Worm (Caenorhabditis elegans) whole organism, early embryonic: ENCODE measurements around the gene srt-43.

ENCODE experiments used
- aly-1 ChIP-seq: sonication (generic microtip); optimal IDR thresholded peaks from 2 replicates; lab custom pipeline; 2016; ENCODE audit warnings: missing genetic modification characterization, missing compliant biosample characterization
- ama-1 ChIP-seq: fragments of 150-350 bp; optimal IDR thresholded peaks from 2 replicates; lab custom pipeline; 2014
- ceh-13 ChIP-seq: fragments of 200-800 bp; sonication (Bioruptor generic); optimal IDR thresholded peaks from 2 replicates; lab custom pipeline; 2018; ENCODE audit warnings: mild to moderate bottlenecking, missing genetic modification characterization, missing compliant biosample characterization
- ceh-36 ChIP-seq: sonication (generic microtip); optimal IDR thresholded peaks from 2 replicates; lab custom pipeline; 2016; ENCODE audit warnings: missing genetic modification characterization, inconsistent platforms, missing compliant biosample characterization
- ets-7 ChIP-seq: sonication (generic microtip); optimal IDR thresholded peaks from 2 replicates; lab custom pipeline; 2016; ENCODE audit warnings: missing genotype, missing genetic modification characterization, missing compliant biosample characterization
- flt-1 ChIP-seq: fragments of 200-800 bp; sonication (Bioruptor generic); IDR thresholded peaks from 2 replicates; pipeline ENCODE4 v1.3.6; 2022; ENCODE audit warnings: missing genetic modification characterization, missing compliant biosample characterization
- hmg-4 ChIP-seq: fragments of 200-800 bp; sonication (Bioruptor generic); optimal IDR thresholded peaks from 2 replicates; lab custom pipeline; 2018; ENCODE audit warnings: mild to moderate bottlenecking, missing genetic modification characterization, missing compliant biosample characterization
- pes-1 ChIP-seq: fragments of 200-800 bp; sonication (Bioruptor generic); IDR thresholded peaks from 2 replicates; pipeline ENCODE4 v1.3.6; 2022; ENCODE audit warnings: missing genetic modification reagents, missing genetic modification characterization, missing compliant biosample characterization
- scrt-1 ChIP-seq: fragments of 200-800 bp; sonication (Bioruptor generic); IDR thresholded peaks from 2 replicates; pipeline ENCODE4 v1.3.6; 2022; ENCODE audit warnings: missing genetic modification characterization, missing compliant biosample characterization
- sea-1 ChIP-seq: fragments of 200-800 bp; sonication (Bioruptor generic); conservative IDR thresholded peaks from 2 replicates; pipeline ENCODE4 v1.3.6; 2022; ENCODE audit warnings: missing genetic modification characterization, missing compliant biosample characterization
- tra-4 ChIP-seq: sonication (generic microtip); optimal IDR thresholded peaks from 2 replicates; lab custom pipeline; 2017; ENCODE audit warnings: missing genetic modification characterization, missing compliant biosample characterization

ce11 chrV:12747431-12747830, 21.6 kb upstream of the srt-43 start, which contains the start of gene C15C8.4:
- TF ChIP-seq ama-1 (lab: Kevin White, UChicago): no peak
- no peak for TF ChIP-seq flt-1
- no peak for TF ChIP-seq aly-1 (tag; lab: Kevin White, UChicago)
- no peak for TF ChIP-seq tra-4 (tag; lab: Kevin White, UChicago)
- no peak for TF ChIP-seq ceh-36
- TF ChIP-seq scrt-1: no peak
- no peak for TF ChIP-seq pes-1
- TF ChIP-seq ets-7 (tag; lab: Kevin White, UChicago): no peak
- TF ChIP-seq ceh-13 (GFP tag; lab: Kevin White, UChicago): no peak
- no peak for TF ChIP-seq hmg-4 (GFP tag; lab: Kevin White, UChicago)
- no peak for TF ChIP-seq sea-1 (GFP tag; lab: Robert Waterston, UW)
